Fruit fly (Drosophila melanogaster): Measurements from ENCODE around the gene CG10516.

DNA sequence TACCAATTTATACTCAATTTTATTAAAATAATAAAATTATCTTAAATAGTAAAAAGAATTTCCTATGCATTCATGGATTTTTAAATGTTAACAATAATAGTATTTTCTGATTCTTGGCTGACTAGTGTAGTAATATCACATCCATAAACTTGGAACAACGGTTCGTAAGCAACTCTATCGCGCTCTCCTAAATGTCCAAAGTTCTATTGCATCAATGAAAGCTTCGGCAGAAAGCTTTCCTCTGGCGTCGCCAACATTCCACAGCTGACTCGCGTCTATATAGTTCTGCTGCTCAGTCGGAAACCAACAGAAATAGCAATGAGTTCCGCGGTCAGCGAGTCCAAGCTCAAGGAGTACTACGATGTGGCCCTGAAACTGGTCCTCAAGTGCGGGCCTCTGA, 8.8 kb downstream of the CG10516 start, which contains the start of gene CG17029:
- TF ChIP-seq Rx (GFP tag; IDR thresholded peaks at IDR 0.05) = no peak
- no peak for TF ChIP-seq Rfx (GFP tag; IDR thresholded peaks at IDR 0.05)
- no peak for TF ChIP-seq slbo (GFP tag; IDR thresholded peaks at IDR 0.05)
- peak; percentile 7 for TF ChIP-seq Fer1 (GFP tag; optimal IDR thresholded peaks at IDR 0.05)
- no peak for TF ChIP-seq CG13296 (GFP tag; optimal IDR thresholded peaks at IDR 0.05)
- TF ChIP-seq row (GFP tag; IDR thresholded peaks at IDR 0.05) = no peak
- TF ChIP-seq CG17829 (tag; optimal IDR thresholded peaks at IDR 0.05) = no peak
- TF ChIP-seq lmd (GFP tag; IDR thresholded peaks at IDR 0.05) = no peak
- TF ChIP-seq unc-4 (GFP tag; IDR thresholded peaks at IDR 0.05; ENCODE audit: partially characterized antibody) = no peak
- TF ChIP-seq gt (GFP tag; IDR thresholded peaks at IDR 0.05) = no peak
- TF ChIP-seq z (GFP tag; IDR thresholded peaks at IDR 0.05) = no peak
- no peak for TF ChIP-seq cad (GFP tag; optimal IDR thresholded peaks at IDR 0.05)
- TF ChIP-seq shn (GFP tag; optimal IDR thresholded peaks at IDR 0.05) = no peak

Data from whole organism, embryonic.